Worm (Caenorhabditis elegans) whole organism, midembryonic: ENCODE results near the gene F45E12.6.

ENCODE experiments used
- T22C8.4 ChIP-seq: fragments of 200-800 bp; sonication (Bioruptor generic); IDR thresholded peaks from 2 replicates; pipeline ENCODE4 v1.3.6; 2022; ENCODE audit warnings: missing genetic modification characterization, missing compliant biosample characterization
- cog-1 ChIP-seq: sonication (generic microtip); optimal IDR thresholded peaks from 2 replicates; lab custom pipeline; 2016; ENCODE audit warnings: missing genetic modification characterization, missing compliant biosample characterization
- flt-1 ChIP-seq: fragments of 200-800 bp; sonication (Bioruptor generic); IDR thresholded peaks from 2 replicates; pipeline ENCODE4 v1.3.6; 2022; ENCODE audit warnings: missing genetic modification characterization, missing compliant biosample characterization
- klf-2 ChIP-seq: fragments of 200-800 bp; sonication (Bioruptor generic); conservative IDR thresholded peaks from 2 replicates; pipeline ENCODE4 v1.3.6; 2022; ENCODE audit warnings: missing genetic modification reagents, missing genetic modification characterization, missing compliant biosample characterization
- med-1 ChIP-seq: sonication (generic microtip); optimal IDR thresholded peaks from 2 replicates; lab custom pipeline; 2017; ENCODE audit warnings: missing genetic modification characterization, mild to moderate bottlenecking, missing compliant biosample characterization, antibody characterized with exemption, missing genetic modification reagents; ENCODE audit not compliant: insufficient read depth
- ref-1 ChIP-seq: fragments of 200-800 bp; sonication (Bioruptor generic); conservative IDR thresholded peaks from 2 replicates; pipeline ENCODE4 v1.3.6; 2022; ENCODE audit warnings: missing genetic modification reagents, missing genetic modification characterization, missing compliant biosample characterization
- tab-1 ChIP-seq: fragments of 200-800 bp; sonication (Bioruptor generic); IDR thresholded peaks from 2 replicates; pipeline ENCODE4 v1.3.6; 2022; ENCODE audit warnings: missing genetic modification characterization, missing compliant biosample characterization
- ztf-23 ChIP-seq: fragments of 200-800 bp; sonication (Bioruptor generic); IDR thresholded peaks from 2 replicates; pipeline ENCODE4 v1.3.6; 2022; ENCODE audit warnings: missing genetic modification reagents, missing genetic modification characterization, missing compliant biosample characterization
- ztf-29 ChIP-seq: fragments of 200-800 bp; sonication (Bioruptor generic); IDR thresholded peaks from 2 replicates; pipeline ENCODE4 v1.3.6; 2022; ENCODE audit warnings: missing genetic modification reagents, missing genetic modification characterization, missing compliant biosample characterization

Gene F45E12.6

ce11 chrII:7314083-7314482 lies at the start of gene F45E12.6:
Gene F45E12.6 (minus strand): TSS chrII:7314183.
- TF ChIP-seq ztf-29 (no peak), klf-2 (GFP tag; lab: Robert Waterston, UW) (no peak), ztf-23 (GFP tag; lab: Robert Waterston, UW) (no peak), cog-1 (no peak), ref-1 (no peak), med-1 (GFP tag; lab: Kevin White, UChicago) (no peak), tab-1 (GFP tag; lab: Robert Waterston, UW) (no peak), flt-1 (GFP tag; lab: Robert Waterston, UW) (no peak), T22C8.4 (no peak)

ce11 chrII:7358489-7358943 lies 44.5 kb upstream of the F45E12.6 start, which contains the start of gene insc-1:
Gene insc-1 (plus strand): TSS chrII:7358893.
- TF ChIP-seq klf-2 (GFP tag; lab: Robert Waterston, UW) = no peak
- TF ChIP-seq med-1 (GFP tag; lab: Kevin White, UChicago) = no peak
- TF ChIP-seq ztf-23 (GFP tag; lab: Robert Waterston, UW) = no peak
- TF ChIP-seq T22C8.4 = no peak
- TF ChIP-seq ztf-29 = no peak
- TF ChIP-seq cog-1 = no peak
- no peak for TF ChIP-seq tab-1 (GFP tag; lab: Robert Waterston, UW)
- no peak for TF ChIP-seq flt-1 (GFP tag; lab: Robert Waterston, UW)
- no peak for TF ChIP-seq ref-1

- TF ChIP-seq T22C8.4 = no peak
- TF ChIP-seq klf-2 (GFP tag; lab: Robert Waterston, UW) = no peak
- no peak for TF ChIP-seq med-1 (GFP tag; lab: Kevin White, UChicago)
- no peak for TF ChIP-seq ztf-23 (GFP tag; lab: Robert Waterston, UW)
- TF ChIP-seq ref-1 = no peak
- no peak for TF ChIP-seq ztf-29
- no peak for TF ChIP-seq cog-1
- TF ChIP-seq flt-1 (GFP tag; lab: Robert Waterston, UW) = no peak
- no peak for TF ChIP-seq tab-1 (GFP tag; lab: Robert Waterston, UW)
These were observed 43.2 kb upstream of the F45E12.6 start for ce11 chrII:7357176-7357575.

ce11 chrII:7356773-7357172 lies 42.8 kb upstream of the F45E12.6 start:
- no peak for TF ChIP-seq ztf-29
- TF ChIP-seq flt-1 (GFP tag; lab: Robert Waterston, UW) = no peak
- no peak for TF ChIP-seq klf-2 (GFP tag; lab: Robert Waterston, UW)
- no peak for TF ChIP-seq ref-1
- TF ChIP-seq ztf-23 (GFP tag; lab: Robert Waterston, UW) = no peak
- TF ChIP-seq T22C8.4 = no peak
- TF ChIP-seq med-1 (GFP tag; lab: Kevin White, UChicago) = no peak
- TF ChIP-seq tab-1 (GFP tag; lab: Robert Waterston, UW) = no peak

- TF ChIP-seq tab-1 (GFP tag; lab: Robert Waterston, UW) (no peak), ref-1 (no peak), ztf-29 (no peak), flt-1 (GFP tag; lab: Robert Waterston, UW) (no peak), med-1 (GFP tag; lab: Kevin White, UChicago) (no peak), klf-2 (GFP tag; lab: Robert Waterston, UW) (no peak), T22C8.4 (no peak), ztf-23 (GFP tag; lab: Robert Waterston, UW) (no peak), cog-1 (no peak)
These were observed 42.3 kb upstream of the F45E12.6 start, which contains the start of gene haf-2 for ce11 chrII:7356326-7356725. Gene haf-2 (minus strand): TSS chrII:7356426.

- TF ChIP-seq T22C8.4 = no peak
- TF ChIP-seq flt-1 (GFP tag; lab: Robert Waterston, UW) = 0 out of 2 replicates have a peak, but pooled peaks have one; percentile 33
These were observed 39.0 kb upstream of the F45E12.6 start for ce11 chrII:7353027-7353426.

ce11 chrII:7352507-7352906 lies 38.5 kb upstream of the F45E12.6 start, which contains the start of gene hsp-4:
Gene hsp-4 (minus strand): TSS chrII:7352645.
- TF ChIP-seq T22C8.4 (no peak), ztf-23 (GFP tag; lab: Robert Waterston, UW) (no peak), ref-1 (no peak), ztf-29 (no peak), cog-1 (no peak), flt-1 (GFP tag; lab: Robert Waterston, UW) (no peak), med-1 (GFP tag; lab: Kevin White, UChicago) (no peak), tab-1 (GFP tag; lab: Robert Waterston, UW) (no peak), klf-2 (GFP tag; lab: Robert Waterston, UW) (no peak)

- TF ChIP-seq ztf-23 (GFP tag; lab: Robert Waterston, UW) (no peak), T22C8.4 (no peak), tab-1 (GFP tag; lab: Robert Waterston, UW) (no peak), klf-2 (GFP tag; lab: Robert Waterston, UW) (no peak), cog-1 (no peak), ref-1 (no peak), ztf-29 (no peak), flt-1 (GFP tag; lab: Robert Waterston, UW) (no peak), med-1 (GFP tag; lab: Kevin White, UChicago) (no peak)
These were observed 34.1 kb upstream of the F45E12.6 start for ce11 chrII:7348063-7348462.

ce11 chrII:7345858-7346257 lies 31.9 kb upstream of the F45E12.6 start:
- no peak for TF ChIP-seq klf-2 (GFP tag; lab: Robert Waterston, UW)

- TF ChIP-seq ztf-23 (GFP tag; lab: Robert Waterston, UW) (no peak), ztf-29 (0 out of 2 replicates have a peak, but pooled peaks have one; percentile 9)
These were observed 29.7 kb upstream of the F45E12.6 start for ce11 chrII:7343668-7344067.

- TF ChIP-seq ref-1 (no peak), T22C8.4 (no peak), med-1 (GFP tag; lab: Kevin White, UChicago) (no peak), ztf-23 (GFP tag; lab: Robert Waterston, UW) (no peak)
These were observed 28.9 kb upstream of the F45E12.6 start for ce11 chrII:7342884-7343283.
